Fruit fly (Drosophila melanogaster) whole organism, wandering third instar larva: ENCODE measurements around the gene CG15144.
A peak's percentile ranks its signal among the peaks of the same experiment; 100 is the strongest.

ENCODE experiments used
- Abd-B ChIP-seq: fragments of >200 bp; optimal IDR thresholded peaks from 2 replicates; lab custom pipeline; 2017; ENCODE audit warnings: missing biosample characterization, missing genetic modification characterization
- CG32264 ChIP-seq: fragments of 200-800 bp; sonication (Bioruptor generic); optimal IDR thresholded peaks from 2 replicates; lab custom pipeline; 2016; ENCODE audit warnings: missing biosample characterization, missing genetic modification characterization
- CG9705 ChIP-seq: fragments of 200-800 bp; sonication (Bioruptor generic); optimal IDR thresholded peaks from 2 replicates; lab custom pipeline; 2018; ENCODE audit warnings: missing biosample characterization, mild to moderate bottlenecking, missing genetic modification characterization
- CrebA ChIP-seq: fragments of 200-800 bp; sonication (Bioruptor generic); optimal IDR thresholded peaks from 2 replicates; lab custom pipeline; 2016; ENCODE audit warnings: missing biosample characterization, mild to moderate bottlenecking, missing genetic modification characterization, borderline replicate concordance
- Dfd ChIP-seq: fragments of >200 bp; optimal IDR thresholded peaks from 2 replicates; lab custom pipeline; 2017; ENCODE audit warnings: missing biosample characterization, missing genetic modification characterization
- GATAd ChIP-seq: sonication (Bioruptor generic); optimal IDR thresholded peaks from 2 replicates; lab custom pipeline; 2016; ENCODE audit warnings: missing biosample characterization, missing genetic modification characterization
- HLH106 ChIP-seq: fragments of 200-800 bp; optimal IDR thresholded peaks from 3 replicates; lab custom pipeline; 2019; ENCODE audit warnings: missing biosample characterization, mild to moderate bottlenecking, missing genetic modification characterization, moderate library complexity
- Hnf4 ChIP-seq: fragments of 200-800 bp; sonication (Bioruptor generic); optimal IDR thresholded peaks from 2 replicates; lab custom pipeline; 2016; ENCODE audit warnings: missing biosample characterization, mild to moderate bottlenecking, missing genetic modification characterization
- Hr83 ChIP-seq: fragments of 200-300 bp; sonication (Bioruptor generic); optimal IDR thresholded peaks from 2 replicates; lab custom pipeline; 2016; ENCODE audit warnings: missing biosample characterization, mild to moderate bottlenecking, missing genetic modification characterization, moderate library complexity; ENCODE audit not compliant: poor library complexity, severe bottlenecking
- Mio ChIP-seq: sonication (Bioruptor generic); optimal IDR thresholded peaks from 2 replicates; lab custom pipeline; 2016; ENCODE audit warnings: missing biosample characterization, missing genetic modification characterization
- Myc ChIP-seq: fragments of >200 bp; optimal IDR thresholded peaks from 2 replicates; lab custom pipeline; 2017
- N ChIP-seq: fragments of >200 bp; optimal IDR thresholded peaks from 2 replicates; lab custom pipeline; 2018; ENCODE audit warnings: missing biosample characterization, missing external identifiers, missing genetic modification characterization
- OdsH ChIP-seq: fragments of 200-800 bp; sonication (Bioruptor generic); optimal IDR thresholded peaks from 2 replicates; lab custom pipeline; 2016; ENCODE audit warnings: missing biosample characterization, mild to moderate bottlenecking, missing genetic modification characterization
- Rel ChIP-seq, 2 experiments: fragments of 200-800 bp; sonication (Bioruptor generic) in 1 of 2; optimal IDR thresholded peaks; 2 replicates in 1 of 2; 3 replicates in 1 of 2; lab custom pipeline; 2016 to 2019; ENCODE audit warnings: mild to moderate bottlenecking in 2 of 2, missing biosample characterization in 2 of 2, missing genetic modification characterization in 2 of 2, moderate library complexity in 1 of 2
- brk ChIP-seq: fragments of 200-800 bp; sonication (Bioruptor generic); optimal IDR thresholded peaks from 2 replicates; lab custom pipeline; 2016; ENCODE audit warnings: missing biosample characterization, mild to moderate bottlenecking, missing genetic modification characterization
- dl ChIP-seq, 2 experiments: fragments of 175-275, 200-275 bp in 1 of 2; fragments of 200-275 bp in 1 of 2; sonication (Bioruptor generic); optimal IDR thresholded peaks; lab custom pipeline; 2018; ENCODE audit warnings: mild to moderate bottlenecking in 2 of 2, missing biosample characterization in 2 of 2, missing genetic modification characterization in 2 of 2, moderate library complexity in 2 of 2; ENCODE audit not compliant: partially characterized antibody in 2 of 2, insufficient read depth in 1 of 2
- dmrt93B ChIP-seq: fragments of 200-800 bp; sonication (Bioruptor generic); optimal IDR thresholded peaks from 2 replicates; lab custom pipeline; 2018; ENCODE audit warnings: missing biosample characterization, mild to moderate bottlenecking, missing genetic modification characterization
- dsf ChIP-seq: sonication (Bioruptor generic); optimal IDR thresholded peaks from 2 replicates; lab custom pipeline; 2016; ENCODE audit warnings: missing biosample characterization, missing genetic modification characterization, borderline replicate concordance
- fru ChIP-seq: fragments of 200-800 bp; sonication (Bioruptor generic); optimal IDR thresholded peaks from 3 replicates; lab custom pipeline; 2016; ENCODE audit warnings: missing biosample characterization, mild to moderate bottlenecking, missing genetic modification characterization
- h ChIP-seq: fragments of 200-800 bp; sonication (Bioruptor generic); optimal IDR thresholded peaks from 3 replicates; lab custom pipeline; 2016; ENCODE audit warnings: missing biosample characterization, mild to moderate bottlenecking, missing genetic modification characterization
- jim ChIP-seq: fragments of 175-275, 200-325 bp; sonication (Bioruptor generic); optimal IDR thresholded peaks from 2 replicates; lab custom pipeline; 2016; ENCODE audit warnings: missing biosample characterization, mild to moderate bottlenecking, missing genetic modification characterization
- lola ChIP-seq: fragments of >200 bp; optimal IDR thresholded peaks from 2 replicates; lab custom pipeline; 2017; ENCODE audit warnings: missing biosample characterization, missing genetic modification characterization
- pan ChIP-seq: fragments of >200 bp; optimal IDR thresholded peaks from 2 replicates; lab custom pipeline; 2017
- psq ChIP-seq: fragments of 200-800 bp; sonication (Bioruptor generic); optimal IDR thresholded peaks from 3 replicates; lab custom pipeline; 2017; ENCODE audit warnings: missing biosample characterization, mild to moderate bottlenecking, missing genetic modification characterization, moderate library complexity
- rgr ChIP-seq: fragments of 200-800 bp; sonication (Bioruptor generic); optimal IDR thresholded peaks from 3 replicates; lab custom pipeline; 2016; ENCODE audit warnings: missing biosample characterization, mild to moderate bottlenecking, missing genetic modification characterization
- sage ChIP-seq: fragments of 200-800 bp; sonication (Bioruptor generic); optimal IDR thresholded peaks from 2 replicates; lab custom pipeline; 2016; ENCODE audit warnings: missing biosample characterization, mild to moderate bottlenecking, missing genetic modification characterization
- sv ChIP-seq: fragments of 200-800 bp; sonication (Bioruptor generic); optimal IDR thresholded peaks from 3 replicates; lab custom pipeline; 2016; ENCODE audit warnings: missing biosample characterization, missing genetic modification characterization
- tai ChIP-seq: sonication (Bioruptor generic); optimal IDR thresholded peaks from 2 replicates; lab custom pipeline; 2016; ENCODE audit warnings: missing biosample characterization, missing genetic modification characterization
- usp ChIP-seq: fragments of >200 bp; optimal IDR thresholded peaks from 2 replicates; lab custom pipeline; 2017; ENCODE audit warnings: missing biosample characterization, missing genetic modification characterization
- woc ChIP-seq: sonication (Bioruptor generic); optimal IDR thresholded peaks from 2 replicates; lab custom pipeline; 2016; ENCODE audit warnings: missing biosample characterization, mild to moderate bottlenecking, missing genetic modification characterization

CG15144 gene

DNA sequence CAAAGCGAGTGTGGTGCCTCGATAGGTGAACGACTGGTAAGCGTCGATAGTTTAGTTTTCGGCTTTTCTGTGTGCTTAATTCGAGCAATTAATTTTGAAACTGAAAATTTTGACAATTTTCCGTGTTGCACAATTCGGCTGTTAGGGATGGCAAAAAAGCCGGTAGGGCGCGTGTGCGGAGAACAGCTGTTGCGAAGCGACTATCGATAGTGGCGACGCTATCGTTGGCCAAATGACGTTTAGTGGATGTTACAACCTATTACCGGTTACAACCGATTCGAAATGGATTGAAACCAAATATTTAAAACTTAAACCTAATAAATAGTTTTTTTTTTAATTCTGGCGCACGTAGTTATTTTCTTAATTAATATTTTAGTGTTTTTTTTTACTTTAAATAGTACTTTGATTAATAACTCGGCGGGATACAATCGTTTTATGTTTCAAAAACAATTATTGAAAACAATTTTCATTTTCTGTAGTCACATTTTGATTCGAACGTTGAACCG, 27.9 kb downstream of the CG15144 start, which contains the start of the genes mEFTs and Dhc36C:
TSS of gene mEFTs (minus strand) at position 161 of the 506 bp plus-strand sequence.
TSS of gene Dhc36C (plus strand) at position 456 of the 506 bp plus-strand sequence.
- TF ChIP-seq rgr (GFP tag; lab: Kevin White, UChicago) (no peak), lola (GFP tag; lab: Kevin White, UChicago) (no peak), Dfd (GFP tag; lab: Kevin White, UChicago) (no peak), h (GFP tag; lab: Kevin White, UChicago) (peak; percentile 63), sage (GFP tag; lab: Kevin White, UChicago) (peak; percentile 20), usp (GFP tag; lab: Kevin White, UChicago) (no peak), Abd-B (GFP tag; lab: Kevin White, UChicago) (no peak), dl (GFP tag; optimal IDR thresholded peaks at IDR 0.05; lab: Kevin White, UChicago; ENCODE audit: insufficient read depth in 1 of 2, partially characterized antibody in 2 of 2) (no peak), pan (lab: Kevin White, UChicago) (no peak), Myc (peak; percentile 73)
- TF ChIP-seq, all 38 proteins: peak for 3

DNA sequence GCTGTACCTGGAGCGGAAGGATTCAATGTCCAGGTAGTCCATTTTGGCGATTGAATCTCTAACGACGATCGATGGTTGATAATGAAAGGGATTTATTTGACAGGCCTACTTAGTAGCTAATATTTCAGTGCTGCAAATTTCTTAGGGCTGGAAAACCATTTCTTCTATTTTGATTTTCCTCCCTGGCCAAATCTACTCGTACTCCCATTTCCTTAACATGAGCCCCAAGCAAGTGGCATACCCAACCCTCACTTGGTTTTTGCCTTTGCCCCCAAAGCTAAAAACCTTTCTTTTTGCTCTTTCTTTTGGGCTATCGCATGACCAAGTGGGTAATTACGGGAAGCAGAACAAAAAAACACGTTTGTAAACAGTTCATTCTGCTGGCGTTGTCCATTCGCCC, 30.2 kb downstream of the CG15144 start, which contains the start of gene CG15142:
TSS of gene CG15142 (minus strand) at position 101 of the 400 bp plus-strand sequence.
- TF ChIP-seq dsf (GFP tag; lab: Kevin White, UChicago), result no peak
- TF ChIP-seq sv (GFP tag; lab: Kevin White, UChicago), result no peak
- TF ChIP-seq CG32264 (GFP tag; lab: Kevin White, UChicago), result no peak
- TF ChIP-seq Myc, result no peak
- no peak for TF ChIP-seq dmrt93B (GFP tag; lab: Kevin White, UChicago)
- no peak for TF ChIP-seq CrebA (GFP tag; lab: Kevin White, UChicago)
- no peak for TF ChIP-seq woc
- no peak for TF ChIP-seq CG9705
- no peak for TF ChIP-seq sage (GFP tag; lab: Kevin White, UChicago)
- no peak for TF ChIP-seq tai
- TF ChIP-seq fru (GFP tag; lab: Kevin White, UChicago), result no peak
- TF ChIP-seq HLH106 (tag; lab: Kevin White, UChicago), result no peak
- no peak for TF ChIP-seq Abd-B (GFP tag; lab: Kevin White, UChicago)
- TF ChIP-seq pan (lab: Kevin White, UChicago), result no peak
- no peak for TF ChIP-seq dl (GFP tag; optimal IDR thresholded peaks at IDR 0.05; lab: Kevin White, UChicago; ENCODE audit: insufficient read depth in 1 of 2, partially characterized antibody in 2 of 2)
- no peak for TF ChIP-seq Mio (GFP tag; lab: Kevin White, UChicago)
- TF ChIP-seq rgr (GFP tag; lab: Kevin White, UChicago), result no peak

- TF ChIP-seq N (no peak), Mio (GFP tag; lab: Kevin White, UChicago) (no peak), jim (GFP tag; lab: Kevin White, UChicago) (no peak), pan (lab: Kevin White, UChicago) (no peak), CG9705 (no peak), psq (no peak), Rel (GFP tag; optimal IDR thresholded peaks at IDR 0.05; lab: Kevin White, UChicago) (no peak), Rel (tag; optimal IDR thresholded peaks at IDR 0.05; lab: Kevin White, UChicago) (no peak), HLH106 (tag; lab: Kevin White, UChicago) (no peak)
These were observed 31.8 kb downstream of the CG15144 start, which contains the start of gene qua for dm6 chr2L:17497108-17497507. qua (minus strand) TSS chr2L:17497208.

- TF ChIP-seq dsf (GFP tag; lab: Kevin White, UChicago) (no peak), woc (no peak), CG9705 (no peak), lola (GFP tag; lab: Kevin White, UChicago) (no peak), CG32264 (GFP tag; lab: Kevin White, UChicago) (no peak), usp (GFP tag; lab: Kevin White, UChicago) (no peak), OdsH (GFP tag; lab: Kevin White, UChicago) (no peak), rgr (GFP tag; lab: Kevin White, UChicago) (no peak), Hr83 (GFP tag; lab: Kevin White, UChicago) (no peak), Hnf4 (GFP tag; lab: Kevin White, UChicago) (no peak), HLH106 (tag; lab: Kevin White, UChicago) (no peak), sv (GFP tag; lab: Kevin White, UChicago) (no peak), brk (GFP tag; lab: Kevin White, UChicago) (no peak)
These were observed 33.2 kb downstream of the CG15144 start for dm6 chr2L:17495759-17496158.

DNA sequence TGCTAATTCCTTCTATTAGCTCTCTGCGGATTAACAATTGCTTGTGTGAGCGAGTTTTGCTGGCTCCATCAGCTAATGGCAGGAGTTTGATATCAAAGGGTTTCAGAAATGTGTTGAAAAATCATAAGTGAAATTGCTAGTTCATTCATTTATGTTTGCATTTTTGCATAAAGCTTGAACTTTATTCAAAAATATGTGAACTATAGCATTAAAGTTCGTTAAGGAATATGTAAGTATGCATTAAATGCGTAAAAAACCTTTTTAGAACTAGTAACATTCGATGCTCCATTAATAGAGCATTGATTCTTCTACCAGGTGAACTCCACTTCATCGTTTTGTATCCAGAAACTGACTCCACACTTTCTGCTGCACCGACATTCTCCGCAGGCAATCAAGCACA, 36.2 kb downstream of the CG15144 start:
- TF ChIP-seq Hnf4 (GFP tag; lab: Kevin White, UChicago) (no peak), CG32264 (GFP tag; lab: Kevin White, UChicago) (no peak), rgr (GFP tag; lab: Kevin White, UChicago) (no peak), GATAd (GFP tag; lab: Kevin White, UChicago) (no peak), Dfd (GFP tag; lab: Kevin White, UChicago) (no peak), woc (no peak), Mio (GFP tag; lab: Kevin White, UChicago) (no peak)
